Worm (Caenorhabditis elegans): ENCODE results near the gene F07F6.1.
A peak's percentile ranks its signal among the peaks of the same experiment; 100 is the strongest.

- TF ChIP-seq B0310.2 (tag; optimal IDR thresholded peaks at IDR 0.05) (no peak), sea-1 (GFP tag; conservative IDR thresholded peaks at IDR 0.05) (0 out of 2 replicates have a peak, but pooled peaks have one; percentile 55), ama-1 (optimal IDR thresholded peaks at IDR 0.05) (no peak), pes-1 (GFP tag; IDR thresholded peaks at IDR 0.05) (no peak; the same call in 1 of the 2 replicates), ceh-13 (GFP tag; optimal IDR thresholded peaks at IDR 0.05) (peak; percentile 9)
Measured at ce11 chrII:5399201-5399600, 38.5 kb upstream of the F07F6.1 start, which contains the start of gene mog-5.

All from whole organism, early embryonic.